Worm (Caenorhabditis elegans): ENCODE results near the gene F55B12.2.
A peak's percentile ranks its signal among the peaks of the same experiment; 100 is the strongest.

ce11 chrV:13789362-13789761, 27.4 kb downstream of the F55B12.2 start:
- no peak for TF ChIP-seq T07F8.4 (tag; optimal IDR thresholded peaks at IDR 0.05)
- peak; percentile 12 for TF ChIP-seq ama-1 (optimal IDR thresholded peaks at IDR 0.05)
- no peak for TF ChIP-seq ama-1 (GFP tag; optimal IDR thresholded peaks at IDR 0.05)
- peak; percentile 85 for TF ChIP-seq zfh-2 (GFP tag; conservative IDR thresholded peaks at IDR 0.05)
- no peak for TF ChIP-seq hlh-12 (tag; optimal IDR thresholded peaks at IDR 0.05)
- no peak for TF ChIP-seq Y53F4B.3 (GFP tag; IDR thresholded peaks at IDR 0.05)
- TF ChIP-seq ceh-91 (GFP tag; IDR thresholded peaks at IDR 0.05), result no peak
- TF ChIP-seq snpc-3.4 (tag; optimal IDR thresholded peaks at IDR 0.05), result no peak
- TF ChIP-seq lir-1 (GFP tag; conservative IDR thresholded peaks at IDR 0.05), result no peak
- peak in 1 of 3 experiments; percentile 56 for TF ChIP-seq lin-35 (GFP tag; optimal IDR thresholded peaks at IDR 0.05)
- no peak for TF ChIP-seq bed-1 (GFP tag; IDR thresholded peaks at IDR 0.05)
- peak; percentile 7 for TF ChIP-seq ZK185.1 (tag; optimal IDR thresholded peaks at IDR 0.05; ENCODE audit: poor library complexity, severe bottlenecking)

Measured in whole organism, young adult.